Worm (Caenorhabditis elegans) whole organism, L4 larva: Measurements from ENCODE around the gene F10C2.3.

Experiments used
- F10B5.3 ChIP-seq: sonication (generic microtip); optimal IDR thresholded peaks from 2 replicates; lab custom pipeline; 2016; ENCODE audit warnings: mild to moderate bottlenecking, missing genetic modification characterization, missing compliant biosample characterization
- ZK546.5 ChIP-seq, 2 experiments: sonication (generic microtip); optimal IDR thresholded peaks; 2 replicates each; lab custom pipeline; 2017; ENCODE audit warnings: missing biosample characterization in 2 of 2, missing genetic modification characterization in 2 of 2
- aly-2 ChIP-seq: sonication (generic microtip); optimal IDR thresholded peaks from 2 replicates; lab custom pipeline; 2018; ENCODE audit warnings: missing biosample characterization, missing genetic modification characterization
- arid-1 ChIP-seq: fragments of 200-800 bp; sonication (Bioruptor generic); conservative IDR thresholded peaks from 2 replicates; pipeline ENCODE4 v1.3.6; 2022; ENCODE audit warnings: missing genetic modification reagents, missing genetic modification characterization, missing compliant biosample characterization
- dpl-1 ChIP-seq: fragments of 150-350 bp; optimal IDR thresholded peaks from 2 replicates; lab custom pipeline; 2014; ENCODE audit warnings: missing biosample characterization, missing genetic modification reagents, missing genetic modification characterization
- fos-1 ChIP-seq: fragments of 150-350 bp; optimal IDR thresholded peaks from 2 replicates; lab custom pipeline; 2014; ENCODE audit warnings: missing biosample characterization, missing genetic modification characterization
- lin-39 ChIP-seq: fragments of 150-350 bp; optimal IDR thresholded peaks from 2 replicates; lab custom pipeline; 2014; ENCODE audit warnings: missing biosample characterization, missing genetic modification reagents, missing genetic modification characterization
- lsy-2 ChIP-seq, 2 experiments: fragments of 150-350 bp in 1 of 2; sonication (generic microtip) in 1 of 2; optimal IDR thresholded peaks; 2 replicates each; lab custom pipeline; 2014 to 2017; ENCODE audit warnings: missing biosample characterization in 2 of 2, missing genetic modification characterization in 2 of 2
- tra-1 ChIP-seq: fragments of 200-800 bp; sonication (Bioruptor generic); IDR thresholded peaks from 2 replicates; pipeline ENCODE4 v1.3.6; 2022; ENCODE audit warnings: missing genetic modification reagents, missing genetic modification characterization, missing compliant biosample characterization
- ztf-11 ChIP-seq: fragments of 150-350 bp; optimal IDR thresholded peaks from 2 replicates; lab custom pipeline; 2014; ENCODE audit warnings: missing biosample characterization, missing genetic modification characterization

ce11 chrV:11997403-11997802 is 22.7 kb upstream of the F10C2.3 start:
- TF ChIP-seq ZK546.5 (tag; optimal IDR thresholded peaks at IDR 0.05; lab: Kevin White, UChicago) (no peak), arid-1 (GFP tag; lab: Robert Waterston, UW) (no peak), dpl-1 (GFP tag; lab: Kevin White, UChicago) (no peak), tra-1 (GFP tag; lab: Robert Waterston, UW) (no peak), lsy-2 (tag; optimal IDR thresholded peaks at IDR 0.05; lab: Kevin White, UChicago) (no peak), lin-39 (no peak), aly-2 (no peak), fos-1 (tag; lab: Kevin White, UChicago) (no peak), ztf-11 (no peak), F10B5.3 (tag; lab: Kevin White, UChicago) (no peak)
